Worm (Caenorhabditis elegans): ENCODE measurements around the gene pqn-31.

- no peak for TF ChIP-seq tbx-11 (GFP tag; IDR thresholded peaks at IDR 0.05)
- no peak for TF ChIP-seq hnd-1 (tag; optimal IDR thresholded peaks at IDR 0.05)
- no peak for TF ChIP-seq ama-1 (optimal IDR thresholded peaks at IDR 0.05)
- no peak for TF ChIP-seq B0310.2 (tag; optimal IDR thresholded peaks at IDR 0.05)
- no peak for TF ChIP-seq flt-1 (GFP tag; IDR thresholded peaks at IDR 0.05)
- TF ChIP-seq aly-1 (tag; optimal IDR thresholded peaks at IDR 0.05), result no peak
- TF ChIP-seq ceh-36 (tag; optimal IDR thresholded peaks at IDR 0.05), result no peak
- TF ChIP-seq scrt-1 (GFP tag; IDR thresholded peaks at IDR 0.05), result no peak
- no peak for TF ChIP-seq F13C5.2 (tag; optimal IDR thresholded peaks at IDR 0.05)
- no peak for TF ChIP-seq pes-1 (GFP tag; IDR thresholded peaks at IDR 0.05)
- TF ChIP-seq hmg-4 (GFP tag; optimal IDR thresholded peaks at IDR 0.05), result no peak
- TF ChIP-seq tbx-37 (GFP tag; conservative IDR thresholded peaks at IDR 0.05), result no peak
- no peak for TF ChIP-seq ets-7 (tag; optimal IDR thresholded peaks at IDR 0.05)
- TF ChIP-seq tra-4 (tag; optimal IDR thresholded peaks at IDR 0.05), result no peak
These were observed 19.2 kb downstream of the pqn-31 start for ce11 chrV:9128562-9128961.

Measured in whole organism, early embryonic.